Worm (Caenorhabditis elegans): ENCODE measurements around the gene ZK596.3.

DNA sequence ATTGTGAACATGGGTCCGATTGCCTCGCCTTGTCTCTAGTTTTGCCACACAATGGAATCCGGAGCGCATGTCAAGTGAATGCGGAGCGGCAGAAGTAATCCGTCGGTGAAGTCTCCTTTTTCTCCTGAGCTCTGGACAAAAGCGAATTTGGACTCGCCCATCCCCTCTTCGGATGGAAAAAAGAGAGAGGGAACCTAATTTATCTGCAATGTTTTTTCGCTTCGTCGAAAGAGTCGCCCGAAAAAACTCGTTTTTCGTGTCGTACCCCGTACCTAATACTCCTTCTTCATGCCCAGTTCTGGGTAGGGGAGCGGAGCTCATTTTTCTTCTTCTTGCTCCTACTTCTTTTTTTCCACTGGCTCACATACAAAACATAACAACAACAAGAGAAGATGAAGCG is 34.0 kb downstream of the ZK596.3 start:
- TF ChIP-seq lin-13 (tag; optimal IDR thresholded peaks at IDR 0.05) = no peak
- TF ChIP-seq ztf-11 (tag; optimal IDR thresholded peaks at IDR 0.05) = no peak
- TF ChIP-seq ceh-39 (tag; optimal IDR thresholded peaks at IDR 0.05) = no peak
- TF ChIP-seq ces-1 (GFP tag; optimal IDR thresholded peaks at IDR 0.05) = peak; percentile 57
- TF ChIP-seq nhr-12 (tag; optimal IDR thresholded peaks at IDR 0.05) = no peak
- TF ChIP-seq nhr-28 (tag; optimal IDR thresholded peaks at IDR 0.05) = no peak
- TF ChIP-seq nhr-237 (tag; optimal IDR thresholded peaks at IDR 0.05) = no peak
- TF ChIP-seq hlh-1 (tag; optimal IDR thresholded peaks at IDR 0.05) = no peak
- TF ChIP-seq elt-3 (tag; optimal IDR thresholded peaks at IDR 0.05) = no peak
- no peak for TF ChIP-seq ceh-83 (GFP tag; optimal IDR thresholded peaks at IDR 0.05)
- TF ChIP-seq nhr-76 (tag; optimal IDR thresholded peaks at IDR 0.05) = no peak
- TF ChIP-seq mls-2 (tag; optimal IDR thresholded peaks at IDR 0.05) = no peak
